Fruit fly (Drosophila melanogaster) whole organism, prepupa: ENCODE results near the gene Cht10.

Experiments
- CG32006 ChIP-seq: fragments of 200-800 bp; sonication (Bioruptor generic); optimal IDR thresholded peaks from 3 replicates; lab custom pipeline; 2017; ENCODE audit warnings: missing biosample characterization, mild to moderate bottlenecking, missing genetic modification characterization
- CG34406 ChIP-seq: fragments of 200-800 bp; sonication (Bioruptor generic); optimal IDR thresholded peaks from 3 replicates; lab custom pipeline; 2016; ENCODE audit warnings: missing biosample characterization, missing genetic modification characterization
- CG6276 ChIP-seq: fragments of 200-800 bp; sonication (Bioruptor generic); optimal IDR thresholded peaks from 2 replicates; lab custom pipeline; 2017; ENCODE audit warnings: missing biosample characterization, mild to moderate bottlenecking, missing genetic modification characterization
- CG6808 ChIP-seq: fragments of 200-800 bp; sonication (Bioruptor generic); optimal IDR thresholded peaks from 3 replicates; lab custom pipeline; 2017; ENCODE audit warnings: missing biosample characterization, missing genetic modification characterization, mild to moderate bottlenecking, moderate library complexity, missing genetic modification reagents
- CG6854 ChIP-seq: fragments of 200-800 bp; sonication (Bioruptor generic); optimal IDR thresholded peaks from 2 replicates; lab custom pipeline; 2017; ENCODE audit warnings: missing biosample characterization, mild to moderate bottlenecking, missing genetic modification characterization
- Hr38 ChIP-seq: sonication (Bioruptor generic); optimal IDR thresholded peaks from 2 replicates; lab custom pipeline; 2016; ENCODE audit warnings: missing biosample characterization, missing genetic modification characterization
- Sox102F ChIP-seq: fragments of 200-800 bp; sonication (Bioruptor generic); optimal IDR thresholded peaks from 2 replicates; lab custom pipeline; 2016; ENCODE audit warnings: missing biosample characterization, mild to moderate bottlenecking, missing genetic modification characterization
- dsx ChIP-seq: fragments of 200-800 bp; optimal IDR thresholded peaks from 3 replicates; lab custom pipeline; 2019; ENCODE audit warnings: missing biosample characterization, mild to moderate bottlenecking, missing genetic modification characterization, moderate library complexity; ENCODE audit not compliant: poor library complexity, severe bottlenecking

DNA sequence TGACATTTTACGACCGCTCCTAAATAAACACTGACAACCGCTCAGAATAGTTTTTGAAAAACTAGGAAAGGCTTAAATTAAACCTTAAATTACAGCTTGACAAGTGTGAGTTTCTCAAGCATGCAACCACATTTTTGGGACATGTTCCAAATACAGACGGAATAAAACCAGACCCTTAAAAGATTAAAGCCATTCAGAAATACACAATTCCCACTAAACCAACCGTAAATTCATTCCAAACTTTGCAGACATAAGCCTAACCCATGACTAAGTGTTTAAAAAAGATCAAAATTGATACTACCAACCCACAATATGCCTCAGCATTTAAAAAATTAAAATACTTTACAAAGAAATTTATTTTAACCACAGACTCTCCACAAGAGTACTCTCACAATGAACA, 39.5 kb upstream of the Cht10 start:
- TF ChIP-seq CG34406: no peak
- no peak for TF ChIP-seq Hr38 (GFP tag; lab: Kevin White, UChicago)
- TF ChIP-seq Sox102F (GFP tag; lab: Kevin White, UChicago): no peak
- no peak for TF ChIP-seq CG6808 (GFP tag; lab: Kevin White, UChicago)
- TF ChIP-seq CG32006 (GFP tag; lab: Kevin White, UChicago): no peak
- no peak for TF ChIP-seq CG6854 (GFP tag; lab: Kevin White, UChicago)
- no peak for TF ChIP-seq dsx (GFP tag; lab: Kevin White, UChicago)
- TF ChIP-seq CG6276 (GFP tag; lab: Kevin White, UChicago): no peak
